Worm (Caenorhabditis elegans): ENCODE data around the gene C12D12.3.

Gene C12D12.3

DNA sequence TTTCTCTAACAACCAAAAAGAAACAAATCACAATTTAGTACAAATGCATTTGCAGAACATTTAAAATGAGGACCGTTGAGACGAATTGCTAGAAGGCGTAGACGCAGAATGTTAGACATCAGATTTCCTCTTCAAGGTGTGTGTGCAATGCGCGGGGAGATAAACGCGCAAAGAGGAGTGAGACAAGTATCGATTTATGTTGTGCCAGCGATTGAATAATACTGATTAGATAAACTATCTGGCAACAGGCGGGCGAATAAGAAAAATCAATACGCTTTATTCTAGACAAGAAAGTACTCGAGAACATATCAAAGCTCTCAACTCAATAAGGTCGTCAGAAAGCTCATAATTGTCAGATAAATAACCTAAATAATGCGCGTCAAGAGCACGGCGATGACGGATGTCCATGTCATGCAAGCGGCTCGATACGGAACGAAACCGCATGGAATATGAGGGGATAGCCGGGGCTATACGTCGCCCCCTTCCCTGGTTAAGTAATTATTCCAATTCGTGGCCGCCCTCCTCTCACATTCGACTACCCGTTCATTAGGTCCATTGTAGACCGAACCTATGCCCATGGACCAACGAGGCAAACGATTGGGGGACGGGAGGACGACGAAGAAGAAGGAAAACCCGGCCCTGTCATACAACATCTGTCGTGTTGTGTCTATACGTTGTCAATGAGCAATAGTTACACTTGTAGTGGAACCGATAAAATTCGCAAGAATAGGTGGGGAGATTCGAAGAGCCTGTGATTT lies 21.9 kb upstream of the C12D12.3 start:
- TF ChIP-seq W03F9.2 (tag; optimal IDR thresholded peaks at IDR 0.05) (no peak), dao-5 (tag; optimal IDR thresholded peaks at IDR 0.05) (no peak), him-1 (tag; optimal IDR thresholded peaks at IDR 0.05) (no peak)

DNA sequence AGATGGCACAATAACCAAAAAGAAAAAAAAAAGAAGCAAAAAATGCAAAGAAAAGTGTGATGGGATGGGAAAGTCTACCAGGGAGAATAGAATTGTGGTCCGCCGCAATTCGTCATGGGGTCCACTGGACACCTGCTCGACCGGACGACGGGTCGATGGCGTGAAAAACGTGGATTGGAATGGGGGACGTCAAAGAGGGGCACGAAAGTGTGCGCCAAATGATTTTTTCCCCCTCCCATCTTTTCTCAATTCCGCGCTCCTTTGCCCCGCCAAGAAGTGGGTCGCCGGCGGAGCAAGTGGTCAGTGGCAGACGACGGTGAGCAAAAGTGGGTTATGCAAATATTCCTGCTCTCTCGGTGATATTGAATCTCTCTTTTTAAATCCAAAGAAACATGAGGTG lies 21.1 kb upstream of the C12D12.3 start:
- TF ChIP-seq W03F9.2 (tag; optimal IDR thresholded peaks at IDR 0.05), result no peak
- no peak for TF ChIP-seq him-1 (tag; optimal IDR thresholded peaks at IDR 0.05)
- TF ChIP-seq dao-5 (tag; optimal IDR thresholded peaks at IDR 0.05), result no peak

DNA sequence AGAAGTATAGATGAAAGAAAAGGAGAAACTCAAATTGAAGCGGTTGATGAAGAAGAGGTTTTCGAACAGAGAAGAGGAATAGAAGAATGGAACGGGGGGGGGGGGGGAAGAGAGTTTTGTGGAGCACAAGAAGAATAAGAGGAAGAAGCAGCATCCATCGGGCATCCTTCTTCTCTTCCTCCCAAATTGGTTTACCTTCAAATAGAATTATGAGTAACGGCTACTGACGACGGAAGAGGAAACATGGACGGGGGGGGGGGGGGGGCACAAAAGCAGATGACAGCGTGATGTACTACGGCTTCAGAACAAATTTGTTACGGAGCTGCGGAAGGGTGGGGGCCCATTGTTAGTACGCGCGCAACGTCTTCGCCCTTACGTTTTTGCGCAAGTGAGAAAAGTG lies 19.8 kb upstream of the C12D12.3 start:
- no peak for TF ChIP-seq dao-5 (tag; optimal IDR thresholded peaks at IDR 0.05)
- no peak for TF ChIP-seq W03F9.2 (tag; optimal IDR thresholded peaks at IDR 0.05)
- TF ChIP-seq him-1 (tag; optimal IDR thresholded peaks at IDR 0.05), result no peak

DNA sequence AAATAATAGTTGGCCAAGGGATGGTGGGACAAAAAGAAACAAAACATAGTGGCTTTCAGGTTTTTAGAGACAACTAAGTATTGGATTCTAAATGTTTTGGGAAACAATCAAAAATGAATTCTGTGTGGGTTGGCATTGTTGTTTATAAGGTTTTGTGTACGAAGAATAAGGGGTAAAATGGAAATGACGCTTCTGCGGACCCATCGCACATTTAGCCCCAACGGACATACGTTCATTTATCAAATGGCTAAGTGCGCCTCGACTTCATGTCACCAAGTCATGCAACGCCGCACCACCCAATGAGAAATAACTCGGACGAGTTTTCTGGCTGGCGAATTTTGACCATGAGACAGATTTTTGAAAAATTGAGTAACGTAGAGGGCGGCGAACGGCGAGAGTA lies 18.8 kb upstream of the C12D12.3 start:
- TF ChIP-seq dao-5 (tag; optimal IDR thresholded peaks at IDR 0.05) (no peak), him-1 (tag; optimal IDR thresholded peaks at IDR 0.05) (no peak), W03F9.2 (tag; optimal IDR thresholded peaks at IDR 0.05) (no peak)

DNA sequence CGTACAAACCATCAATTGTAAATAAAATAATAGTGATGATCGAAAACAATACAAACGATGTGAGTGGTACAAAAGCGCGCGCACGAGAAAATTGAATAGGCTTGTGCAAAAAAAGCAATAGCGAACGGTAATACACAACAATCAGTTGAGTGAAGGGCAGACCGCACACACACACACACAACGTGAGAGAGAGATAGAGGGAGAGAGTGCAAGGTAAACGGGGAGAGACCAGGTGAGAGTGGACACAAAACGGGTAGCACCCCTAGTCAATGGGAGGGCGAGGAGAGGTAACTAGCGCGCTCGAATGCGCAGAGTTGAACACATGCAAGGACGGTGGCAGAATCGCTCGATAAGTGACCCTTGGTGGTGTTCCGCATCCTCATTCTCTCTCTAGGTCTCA lies 16.9 kb upstream of the C12D12.3 start:
- TF ChIP-seq him-1 (tag; optimal IDR thresholded peaks at IDR 0.05) (no peak), W03F9.2 (tag; optimal IDR thresholded peaks at IDR 0.05) (no peak), dao-5 (tag; optimal IDR thresholded peaks at IDR 0.05) (no peak)

DNA sequence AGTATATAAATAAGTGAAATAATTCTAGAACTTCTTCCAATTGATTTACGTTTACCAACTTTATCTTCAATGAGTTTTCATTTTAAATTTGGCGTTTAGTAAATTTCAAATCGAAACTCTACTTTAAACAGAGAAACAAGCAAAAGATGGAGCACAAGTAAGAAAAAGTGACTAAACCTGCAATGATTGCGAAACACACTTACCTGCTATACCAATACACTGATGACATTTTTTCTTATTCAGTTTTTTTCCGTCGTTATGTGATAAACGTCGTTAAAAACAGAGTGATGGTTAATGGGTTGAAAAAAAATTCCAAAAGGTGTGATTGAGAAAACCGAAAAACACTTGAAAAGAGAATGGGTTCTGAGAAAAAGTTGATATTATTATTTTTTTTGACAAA lies 15.3 kb upstream of the C12D12.3 start:
- TF ChIP-seq W03F9.2 (tag; optimal IDR thresholded peaks at IDR 0.05) (no peak), him-1 (tag; optimal IDR thresholded peaks at IDR 0.05) (no peak), dao-5 (tag; optimal IDR thresholded peaks at IDR 0.05) (no peak)

DNA sequence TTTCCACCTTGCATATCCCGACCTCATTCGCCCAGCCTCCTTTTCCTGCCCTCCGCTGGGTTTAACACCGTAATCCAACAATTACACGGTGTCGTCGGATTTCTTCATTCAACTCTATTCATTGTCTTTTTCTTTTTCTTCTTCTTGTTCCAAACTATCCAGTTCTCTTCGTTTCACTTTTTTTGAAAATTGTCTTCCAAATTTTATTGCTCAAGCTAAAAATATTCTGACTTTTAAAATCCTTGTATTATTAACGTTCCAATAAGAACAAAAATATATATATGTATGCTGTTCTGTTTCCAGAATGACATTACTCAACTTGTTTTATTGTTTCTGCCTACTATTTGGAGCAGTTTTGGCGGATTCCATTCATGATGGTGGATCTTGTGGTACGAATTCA lies 9.1 kb upstream of the C12D12.3 start, which contains the start of gene wrt-6:
Gene wrt-6 (plus strand): TSS at position 301 of the 400 bp plus-strand sequence.
- TF ChIP-seq W03F9.2 (tag; optimal IDR thresholded peaks at IDR 0.05), result no peak
- no peak for TF ChIP-seq dao-5 (tag; optimal IDR thresholded peaks at IDR 0.05)
- TF ChIP-seq him-1 (tag; optimal IDR thresholded peaks at IDR 0.05), result no peak

DNA sequence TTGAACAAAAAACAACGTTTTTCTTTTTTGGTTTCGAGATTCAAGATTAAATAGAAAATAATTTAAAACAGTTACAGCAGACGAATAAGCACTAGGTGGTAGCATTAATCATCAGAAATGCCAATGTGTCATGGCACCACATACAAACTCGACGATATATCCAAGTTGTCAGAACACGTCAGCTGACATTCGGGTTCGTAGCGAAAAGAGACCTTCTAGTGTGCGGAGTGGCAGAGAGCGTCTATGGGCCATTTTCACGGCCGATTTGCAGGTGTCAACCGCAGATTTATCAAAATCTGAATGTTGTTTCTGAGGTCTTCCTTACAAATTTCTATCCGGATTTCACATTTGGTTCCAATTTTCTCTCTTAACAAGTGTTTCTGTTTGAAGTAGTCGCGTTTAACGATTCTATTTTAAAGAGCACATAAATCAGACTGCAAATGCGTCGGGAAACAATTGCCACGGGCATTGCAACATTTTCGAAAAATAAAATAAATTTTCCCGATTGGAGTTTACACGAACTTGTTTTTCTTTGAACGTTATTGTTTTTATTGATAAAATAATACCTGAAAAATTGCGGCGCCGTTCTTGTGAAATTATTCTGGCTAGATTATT lies 912 bp upstream of the C12D12.3 start:
- TF ChIP-seq dao-5 (tag; optimal IDR thresholded peaks at IDR 0.05), result no peak
- TF ChIP-seq him-1 (tag; optimal IDR thresholded peaks at IDR 0.05), result no peak
- TF ChIP-seq W03F9.2 (tag; optimal IDR thresholded peaks at IDR 0.05), result no peak

DNA sequence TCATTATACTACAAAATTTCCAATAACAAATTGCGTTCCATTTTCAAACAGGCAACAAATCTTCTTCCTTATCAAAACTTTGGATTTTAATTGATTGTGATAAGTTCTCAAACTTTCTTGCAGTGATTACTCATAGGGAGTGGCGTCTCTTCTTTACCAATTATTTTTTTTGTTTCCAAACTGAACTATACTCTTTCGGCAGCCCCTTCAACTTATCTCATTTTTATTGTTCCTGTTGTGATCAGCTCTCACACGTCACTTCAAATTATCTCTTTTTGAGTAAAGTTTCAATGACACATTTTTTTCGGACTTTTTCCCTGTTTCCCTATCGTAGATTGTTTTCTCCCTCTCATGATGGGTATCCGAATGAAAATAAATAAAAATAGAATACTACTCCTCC lies 3.3 kb downstream of the C12D12.3 start:
- TF ChIP-seq him-1 (tag; optimal IDR thresholded peaks at IDR 0.05) (no peak), dao-5 (tag; optimal IDR thresholded peaks at IDR 0.05) (no peak), W03F9.2 (tag; optimal IDR thresholded peaks at IDR 0.05) (no peak)

DNA sequence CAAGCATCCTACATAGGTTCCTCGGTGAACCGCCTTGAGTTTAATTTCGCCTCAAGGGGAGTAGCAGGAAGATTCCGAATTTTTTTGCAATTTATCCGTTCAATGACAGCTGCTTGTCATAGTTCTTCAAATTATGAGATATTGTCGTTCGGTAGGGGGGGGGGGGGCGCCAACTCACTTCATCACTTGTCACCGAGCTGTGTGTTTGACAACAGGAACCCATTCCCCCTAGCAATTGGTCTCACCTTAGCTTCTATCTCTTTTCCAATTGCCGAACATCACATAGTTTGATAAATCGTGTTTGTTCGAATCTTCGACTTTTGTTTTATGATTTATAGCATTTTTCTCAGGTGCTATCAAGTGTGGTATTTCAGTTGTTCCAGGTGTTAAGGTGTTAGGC lies 5.5 kb downstream of the C12D12.3 start:
- TF ChIP-seq him-1 (tag; optimal IDR thresholded peaks at IDR 0.05) (no peak), W03F9.2 (tag; optimal IDR thresholded peaks at IDR 0.05) (no peak), dao-5 (tag; optimal IDR thresholded peaks at IDR 0.05) (no peak)

DNA sequence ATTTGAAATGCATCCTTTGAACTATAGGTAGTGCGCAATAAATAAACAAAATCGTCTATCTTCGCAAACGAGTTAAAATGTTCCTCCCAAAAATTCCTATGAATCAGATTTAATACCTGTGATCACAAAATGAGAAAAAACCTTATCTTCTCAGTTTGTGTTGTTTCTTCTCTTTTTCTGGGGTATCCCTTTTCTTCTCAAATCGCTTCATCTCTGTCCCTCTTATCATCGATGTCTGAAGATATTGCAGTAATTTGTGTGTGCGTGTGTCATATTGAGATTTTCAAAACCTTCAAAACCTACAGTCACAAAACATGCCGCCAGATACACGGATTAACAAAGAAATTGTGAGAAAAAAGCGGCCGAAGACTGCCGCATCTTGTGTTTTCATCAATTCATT lies 6.7 kb downstream of the C12D12.3 start, which contains the start of gene glt-1:
Gene glt-1 (plus strand): TSS at position 251 of the 400 bp plus-strand sequence.
- no peak for TF ChIP-seq him-1 (tag; optimal IDR thresholded peaks at IDR 0.05)
- TF ChIP-seq W03F9.2 (tag; optimal IDR thresholded peaks at IDR 0.05), result no peak
- no peak for TF ChIP-seq dao-5 (tag; optimal IDR thresholded peaks at IDR 0.05)

DNA sequence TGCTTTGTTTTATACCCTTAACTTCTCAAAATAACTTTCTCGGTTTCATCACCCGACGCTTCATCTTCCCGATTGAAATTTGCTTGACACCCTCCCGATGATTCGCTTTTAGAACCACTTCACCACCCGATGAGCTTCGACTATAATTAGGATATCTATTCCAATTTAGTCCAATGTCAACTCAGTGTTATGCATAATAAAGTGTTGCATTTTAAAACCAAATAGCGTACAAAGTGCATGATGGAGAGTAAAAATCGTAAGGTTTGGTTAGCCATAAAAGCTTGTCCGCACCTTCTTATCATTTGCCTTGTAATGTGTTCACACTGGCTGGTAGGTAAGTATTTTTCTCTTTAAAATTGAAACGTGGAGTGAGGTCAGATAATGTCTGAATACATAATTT lies 9.9 kb downstream of the C12D12.3 start, which contains the start of gene C12D12.1:
Gene C12D12.1 (plus strand): TSS at position 301 of the 400 bp plus-strand sequence.
- TF ChIP-seq W03F9.2 (tag; optimal IDR thresholded peaks at IDR 0.05), result no peak
- TF ChIP-seq him-1 (tag; optimal IDR thresholded peaks at IDR 0.05), result no peak
- TF ChIP-seq dao-5 (tag; optimal IDR thresholded peaks at IDR 0.05), result no peak

DNA sequence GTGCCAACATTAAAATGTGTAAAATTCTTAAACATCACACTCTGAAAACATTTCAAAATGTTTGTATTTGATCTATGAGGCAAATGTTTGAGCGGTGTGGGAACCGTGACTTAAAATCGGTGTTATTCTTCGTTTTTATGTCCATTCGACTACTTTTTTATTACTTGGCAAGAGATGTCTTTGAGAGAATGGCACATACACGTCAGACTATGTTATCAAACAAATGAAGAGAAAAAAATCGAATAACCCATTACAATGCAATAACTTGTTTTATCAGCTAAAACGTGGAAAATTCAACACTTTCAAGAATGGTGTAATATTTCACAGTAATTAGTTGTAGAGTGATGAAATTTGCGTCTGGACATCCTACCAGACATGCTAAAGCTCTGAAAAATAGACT lies 10.8 kb downstream of the C12D12.3 start:
- TF ChIP-seq W03F9.2 (tag; optimal IDR thresholded peaks at IDR 0.05) (no peak), him-1 (tag; optimal IDR thresholded peaks at IDR 0.05) (no peak), dao-5 (tag; optimal IDR thresholded peaks at IDR 0.05) (no peak)

DNA sequence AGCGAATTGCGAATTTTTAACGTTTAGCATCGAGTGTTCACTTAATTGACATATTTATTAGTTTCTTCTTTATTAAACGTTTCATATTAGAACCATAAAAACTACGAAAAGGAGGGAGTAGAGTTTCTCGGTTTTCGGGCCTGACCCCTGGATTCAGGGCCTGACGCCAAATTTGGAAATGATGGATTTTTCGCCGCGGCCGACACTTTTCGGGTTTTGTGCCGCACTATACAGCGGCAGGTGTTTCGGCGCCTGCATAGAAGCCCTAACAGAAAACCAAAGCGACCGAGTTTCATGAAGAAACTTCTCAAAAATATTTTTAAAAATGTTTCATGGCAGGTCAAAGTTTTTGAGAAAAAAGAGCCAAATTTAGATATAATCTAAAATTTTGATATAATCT lies 11.3 kb downstream of the C12D12.3 start:
- TF ChIP-seq him-1 (tag; optimal IDR thresholded peaks at IDR 0.05), result no peak
- no peak for TF ChIP-seq dao-5 (tag; optimal IDR thresholded peaks at IDR 0.05)
- no peak for TF ChIP-seq W03F9.2 (tag; optimal IDR thresholded peaks at IDR 0.05)
